Worm (Caenorhabditis elegans) whole organism, midembryonic: ENCODE data around the gene T16G12.8.

Experiments
- T22C8.4 ChIP-seq: fragments of 200-800 bp; sonication (Bioruptor generic); IDR thresholded peaks from 2 replicates; pipeline ENCODE4 v1.3.6; 2022; ENCODE audit warnings: missing genetic modification characterization, missing compliant biosample characterization
- flt-1 ChIP-seq: fragments of 200-800 bp; sonication (Bioruptor generic); IDR thresholded peaks from 2 replicates; pipeline ENCODE4 v1.3.6; 2022; ENCODE audit warnings: missing genetic modification characterization, missing compliant biosample characterization
- klf-2 ChIP-seq: fragments of 200-800 bp; sonication (Bioruptor generic); conservative IDR thresholded peaks from 2 replicates; pipeline ENCODE4 v1.3.6; 2022; ENCODE audit warnings: missing genetic modification reagents, missing genetic modification characterization, missing compliant biosample characterization
- med-1 ChIP-seq: sonication (generic microtip); optimal IDR thresholded peaks from 2 replicates; lab custom pipeline; 2017; ENCODE audit warnings: missing genetic modification characterization, mild to moderate bottlenecking, missing compliant biosample characterization, antibody characterized with exemption, missing genetic modification reagents; ENCODE audit not compliant: insufficient read depth
- tab-1 ChIP-seq: fragments of 200-800 bp; sonication (Bioruptor generic); IDR thresholded peaks from 2 replicates; pipeline ENCODE4 v1.3.6; 2022; ENCODE audit warnings: missing genetic modification characterization, missing compliant biosample characterization
- ztf-29 ChIP-seq: fragments of 200-800 bp; sonication (Bioruptor generic); IDR thresholded peaks from 2 replicates; pipeline ENCODE4 v1.3.6; 2022; ENCODE audit warnings: missing genetic modification reagents, missing genetic modification characterization, missing compliant biosample characterization

ce11 chrIII:10057518-10057917 lies 1.6 kb upstream of the T16G12.8 start, which contains the start of gene T16G12.4:
- no peak for TF ChIP-seq ztf-29 (GFP tag; lab: Robert Waterston, UW)
- no peak for TF ChIP-seq T22C8.4
- TF ChIP-seq tab-1 (GFP tag; lab: Robert Waterston, UW) = no peak
- TF ChIP-seq klf-2 (GFP tag; lab: Robert Waterston, UW) = no peak
- TF ChIP-seq flt-1 (GFP tag; lab: Robert Waterston, UW) = no peak
- no peak for TF ChIP-seq med-1
